Fruit fly (Drosophila melanogaster): Measurements from ENCODE around the gene cype.

cype gene

dm6 chr2L:5285860-5286259, 41.2 kb upstream of the cype start:
- TF ChIP-seq bab1 (GFP tag; optimal IDR thresholded peaks at IDR 0.05) (no peak), pad (GFP tag; optimal IDR thresholded peaks at IDR 0.05) (no peak), CG33017 (tag; optimal IDR thresholded peaks at IDR 0.05) (no peak), cic (GFP tag; optimal IDR thresholded peaks at IDR 0.05) (no peak), kay (GFP tag; ENCODE audit: borderline replicate concordance) (no peak), CG11617 (GFP tag; optimal IDR thresholded peaks at IDR 0.05) (no peak), CG5204 (GFP tag; optimal IDR thresholded peaks at IDR 0.05) (no peak), Crg-1 (GFP tag; optimal IDR thresholded peaks at IDR 0.05) (no peak), Clk (GFP tag; optimal IDR thresholded peaks at IDR 0.05) (no peak), ovo (GFP tag; optimal IDR thresholded peaks at IDR 0.05) (no peak), tj (GFP tag; optimal IDR thresholded peaks at IDR 0.05) (no peak), cnc (optimal IDR thresholded peaks at IDR 0.05) (no peak), CG7045 (GFP tag; optimal IDR thresholded peaks at IDR 0.05) (no peak), Hr96 (GFP tag; optimal IDR thresholded peaks at IDR 0.05) (no peak), CG14711 (tag; optimal IDR thresholded peaks at IDR 0.05) (no peak), CG12768 (GFP tag; optimal IDR thresholded peaks at IDR 0.05) (no peak)

dm6 chr2L:5286572-5286971, 40.5 kb upstream of the cype start:
- TF ChIP-seq bab1 (GFP tag; optimal IDR thresholded peaks at IDR 0.05) = no peak
- TF ChIP-seq CG14711 (tag; optimal IDR thresholded peaks at IDR 0.05) = no peak
- no peak for TF ChIP-seq cnc (optimal IDR thresholded peaks at IDR 0.05)
- no peak for TF ChIP-seq Crg-1 (GFP tag; optimal IDR thresholded peaks at IDR 0.05)
- no peak for TF ChIP-seq ovo (GFP tag; optimal IDR thresholded peaks at IDR 0.05)
- TF ChIP-seq CG33017 (tag; optimal IDR thresholded peaks at IDR 0.05) = no peak
- no peak for TF ChIP-seq CG12768 (GFP tag; optimal IDR thresholded peaks at IDR 0.05)
- no peak for TF ChIP-seq toe (GFP tag; optimal IDR thresholded peaks at IDR 0.05)
- no peak for TF ChIP-seq CG5204 (GFP tag; optimal IDR thresholded peaks at IDR 0.05)
- no peak for TF ChIP-seq kay (GFP tag; ENCODE audit: borderline replicate concordance)

dm6 chr2L:5287599-5288261, 39.3 kb upstream of the cype start:
- no peak for TF ChIP-seq CG1620 (GFP tag; optimal IDR thresholded peaks at IDR 0.05)
- no peak for TF ChIP-seq CG33017 (tag; optimal IDR thresholded peaks at IDR 0.05)
- TF ChIP-seq cic (GFP tag; optimal IDR thresholded peaks at IDR 0.05) = no peak
- TF ChIP-seq bab1 (GFP tag; optimal IDR thresholded peaks at IDR 0.05) = no peak
- no peak for TF ChIP-seq Mnt (GFP tag; optimal IDR thresholded peaks at IDR 0.05)
- TF ChIP-seq CG11617 (GFP tag; optimal IDR thresholded peaks at IDR 0.05) = no peak
- TF ChIP-seq CG5204 (GFP tag; optimal IDR thresholded peaks at IDR 0.05) = no peak
- TF ChIP-seq ovo (GFP tag; optimal IDR thresholded peaks at IDR 0.05) = no peak
- TF ChIP-seq Hr96 (GFP tag; optimal IDR thresholded peaks at IDR 0.05) = no peak
- no peak for TF ChIP-seq CG14711 (tag; optimal IDR thresholded peaks at IDR 0.05)
- TF ChIP-seq CG7101 (tag; optimal IDR thresholded peaks at IDR 0.05) = no peak
- no peak for TF ChIP-seq kay (GFP tag; ENCODE audit: borderline replicate concordance)
- no peak for TF ChIP-seq Clk (GFP tag; optimal IDR thresholded peaks at IDR 0.05)

dm6 chr2L:5288262-5288621, 38.8 kb upstream of the cype start:
- no peak for TF ChIP-seq bab1 (GFP tag; optimal IDR thresholded peaks at IDR 0.05)
- no peak for TF ChIP-seq Crg-1 (GFP tag; optimal IDR thresholded peaks at IDR 0.05)
- no peak for TF ChIP-seq kay (GFP tag; ENCODE audit: borderline replicate concordance)
- TF ChIP-seq CG14711 (tag; optimal IDR thresholded peaks at IDR 0.05) = no peak
- TF ChIP-seq Hr96 (GFP tag; optimal IDR thresholded peaks at IDR 0.05) = no peak
- no peak for TF ChIP-seq CG7101 (tag; optimal IDR thresholded peaks at IDR 0.05)
- TF ChIP-seq CG11617 (GFP tag; optimal IDR thresholded peaks at IDR 0.05) = no peak
- no peak for TF ChIP-seq CG33017 (tag; optimal IDR thresholded peaks at IDR 0.05)
- TF ChIP-seq cic (GFP tag; optimal IDR thresholded peaks at IDR 0.05) = no peak
- no peak for TF ChIP-seq tj (GFP tag; optimal IDR thresholded peaks at IDR 0.05)
- no peak for TF ChIP-seq toe (GFP tag; optimal IDR thresholded peaks at IDR 0.05)

DNA sequence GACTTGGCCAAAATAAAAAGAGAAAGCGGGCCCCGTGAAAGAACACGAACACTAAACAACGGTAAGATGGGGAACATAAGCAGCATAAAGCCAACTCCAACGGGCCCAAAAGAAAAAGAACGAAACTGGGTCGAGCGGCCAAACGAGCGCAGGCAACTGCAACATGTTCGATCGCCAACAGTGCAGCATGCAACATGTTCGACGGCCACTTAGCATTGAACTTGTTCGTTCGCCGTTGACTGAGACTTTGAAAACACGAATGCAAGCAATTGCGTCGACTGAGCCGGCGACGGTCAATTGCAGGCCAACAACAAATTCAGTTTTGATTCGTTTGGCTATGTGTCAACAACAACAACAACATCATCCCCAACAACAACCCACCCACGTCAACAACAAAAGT, 38.3 kb upstream of the cype start, which contains the start of gene vri:
Gene vri, plus strand, starts transcription at position 224 of the 400 bp plus-strand sequence.
- no peak for TF ChIP-seq pad (GFP tag; optimal IDR thresholded peaks at IDR 0.05)
- no peak for TF ChIP-seq Crg-1 (GFP tag; optimal IDR thresholded peaks at IDR 0.05)
- no peak for TF ChIP-seq CG33017 (tag; optimal IDR thresholded peaks at IDR 0.05)
- no peak for TF ChIP-seq kay (GFP tag; ENCODE audit: borderline replicate concordance)
- no peak for TF ChIP-seq Hr96 (GFP tag; optimal IDR thresholded peaks at IDR 0.05)
- TF ChIP-seq CG7045 (GFP tag; optimal IDR thresholded peaks at IDR 0.05) = no peak
- TF ChIP-seq CG14711 (tag; optimal IDR thresholded peaks at IDR 0.05) = no peak
- TF ChIP-seq toe (GFP tag; optimal IDR thresholded peaks at IDR 0.05) = no peak
- no peak for TF ChIP-seq CG12768 (GFP tag; optimal IDR thresholded peaks at IDR 0.05)
- TF ChIP-seq bab1 (GFP tag; optimal IDR thresholded peaks at IDR 0.05) = no peak
- TF ChIP-seq CG11617 (GFP tag; optimal IDR thresholded peaks at IDR 0.05) = no peak
- no peak for TF ChIP-seq cnc (optimal IDR thresholded peaks at IDR 0.05)
- no peak for TF ChIP-seq cic (GFP tag; optimal IDR thresholded peaks at IDR 0.05)

DNA sequence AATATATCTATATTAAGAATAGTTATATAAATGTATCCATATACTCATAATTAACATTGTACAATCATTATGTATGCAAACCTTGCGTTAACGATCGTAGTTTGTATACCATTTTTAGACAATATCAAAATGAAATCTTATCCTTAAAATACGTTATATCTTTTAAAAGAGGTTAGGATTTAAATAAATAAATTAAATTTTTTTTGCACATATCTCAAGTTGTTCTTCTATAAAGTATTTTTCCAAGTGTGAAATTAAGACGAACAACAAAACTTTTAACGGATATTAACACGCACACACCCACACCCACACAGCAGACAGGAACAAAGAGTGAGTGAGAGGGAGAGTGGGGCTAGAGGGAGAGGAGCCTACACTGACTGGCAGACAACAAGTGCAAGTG, 37.1 kb upstream of the cype start:
- TF ChIP-seq CG33017 (tag; optimal IDR thresholded peaks at IDR 0.05) = no peak
- TF ChIP-seq CG1620 (GFP tag; optimal IDR thresholded peaks at IDR 0.05) = no peak
- no peak for TF ChIP-seq ovo (GFP tag; optimal IDR thresholded peaks at IDR 0.05)
- TF ChIP-seq bab1 (GFP tag; optimal IDR thresholded peaks at IDR 0.05) = no peak
- no peak for TF ChIP-seq CG7101 (tag; optimal IDR thresholded peaks at IDR 0.05)
- TF ChIP-seq CG12768 (GFP tag; optimal IDR thresholded peaks at IDR 0.05) = no peak

DNA sequence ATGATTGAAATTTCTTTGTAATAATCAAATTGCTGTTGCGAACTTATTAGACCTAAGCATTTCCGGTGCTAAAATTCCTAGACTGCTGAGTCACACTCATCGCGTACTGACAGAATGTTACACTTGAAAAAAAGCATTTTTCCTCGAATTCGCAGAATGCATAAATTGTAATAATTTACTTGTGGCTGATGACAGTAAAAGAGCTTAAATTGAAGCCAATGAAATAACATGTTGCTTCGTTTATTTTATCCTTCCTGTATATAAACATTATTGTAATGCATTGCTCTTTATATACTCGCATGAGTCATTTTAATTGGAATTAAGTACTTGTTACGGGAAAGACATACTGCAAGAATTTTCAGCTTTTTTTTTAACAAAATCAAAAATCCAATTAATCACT, 36.5 kb upstream of the cype start:
- no peak for TF ChIP-seq CG1620 (GFP tag; optimal IDR thresholded peaks at IDR 0.05)
- no peak for TF ChIP-seq kay (GFP tag; ENCODE audit: borderline replicate concordance)
- no peak for TF ChIP-seq Mnt (GFP tag; optimal IDR thresholded peaks at IDR 0.05)
- TF ChIP-seq pad (GFP tag; optimal IDR thresholded peaks at IDR 0.05) = no peak
- no peak for TF ChIP-seq CG7101 (tag; optimal IDR thresholded peaks at IDR 0.05)
- no peak for TF ChIP-seq tj (GFP tag; optimal IDR thresholded peaks at IDR 0.05)
- no peak for TF ChIP-seq bab1 (GFP tag; optimal IDR thresholded peaks at IDR 0.05)
- no peak for TF ChIP-seq CG7045 (GFP tag; optimal IDR thresholded peaks at IDR 0.05)
- no peak for TF ChIP-seq Clk (GFP tag; optimal IDR thresholded peaks at IDR 0.05)
- TF ChIP-seq CG12768 (GFP tag; optimal IDR thresholded peaks at IDR 0.05) = no peak
- TF ChIP-seq cnc (optimal IDR thresholded peaks at IDR 0.05) = no peak
- no peak for TF ChIP-seq Hr96 (GFP tag; optimal IDR thresholded peaks at IDR 0.05)
- no peak for TF ChIP-seq CG33017 (tag; optimal IDR thresholded peaks at IDR 0.05)
- TF ChIP-seq cic (GFP tag; optimal IDR thresholded peaks at IDR 0.05) = no peak
- no peak for TF ChIP-seq CG14711 (tag; optimal IDR thresholded peaks at IDR 0.05)
- TF ChIP-seq CG11617 (GFP tag; optimal IDR thresholded peaks at IDR 0.05) = no peak
- no peak for TF ChIP-seq ovo (GFP tag; optimal IDR thresholded peaks at IDR 0.05)
- no peak for TF ChIP-seq CG5204 (GFP tag; optimal IDR thresholded peaks at IDR 0.05)

Measured in whole organism, adult.